Worm (Caenorhabditis elegans) whole organism, L3 larva: ENCODE results near the gene T21C9.11.

Source experiments
- R02D3.7 ChIP-seq: fragments of 150-350 bp; optimal IDR thresholded peaks from 2 replicates; lab custom pipeline; 2014; ENCODE audit warnings: missing biosample characterization, missing genetic modification characterization
- ZK546.5 ChIP-seq: sonication (generic microtip); optimal IDR thresholded peaks from 2 replicates; lab custom pipeline; 2017; ENCODE audit warnings: missing biosample characterization, missing genetic modification characterization
- aly-2 ChIP-seq: fragments of 150-350 bp; optimal IDR thresholded peaks from 2 replicates; lab custom pipeline; 2014; ENCODE audit warnings: missing biosample characterization, missing genetic modification characterization
- ceh-16 ChIP-seq: sonication (generic microtip); optimal IDR thresholded peaks from 2 replicates; lab custom pipeline; 2017; ENCODE audit warnings: missing biosample characterization, missing genetic modification characterization
- ceh-28 ChIP-seq: fragments of 150-350 bp; optimal IDR thresholded peaks from 2 replicates; lab custom pipeline; 2014; ENCODE audit warnings: missing biosample characterization, missing genetic modification reagents, missing genetic modification characterization
- ceh-82 ChIP-seq: fragments of 150-350 bp; optimal IDR thresholded peaks from 2 replicates; lab custom pipeline; 2014; ENCODE audit warnings: missing biosample characterization, missing genetic modification characterization
- ceh-9 ChIP-seq: sonication (generic microtip); optimal IDR thresholded peaks from 2 replicates; lab custom pipeline; 2018; ENCODE audit warnings: missing biosample characterization, missing genetic modification characterization
- elt-1 ChIP-seq: fragments of 150-350 bp; optimal IDR thresholded peaks from 2 replicates; lab custom pipeline; 2014; ENCODE audit warnings: missing biosample characterization, missing genetic modification characterization
- elt-2 ChIP-seq: sonication (generic microtip); optimal IDR thresholded peaks from 2 replicates; lab custom pipeline; 2016; ENCODE audit warnings: missing genetic modification reagents, mild to moderate bottlenecking, missing genetic modification characterization, missing compliant biosample characterization
- elt-3 ChIP-seq, 3 experiments: fragments of 150-350 bp in 1 of 3; sonication (generic microtip) in 2 of 3; optimal IDR thresholded peaks; 2 replicates in 2 of 3; 4 replicates in 1 of 3; lab custom pipeline; 2014 to 2017; ENCODE audit warnings: missing biosample characterization in 3 of 3, missing genetic modification characterization in 3 of 3
- eor-1 ChIP-seq, 2 experiments: fragments of 150-350 bp; optimal IDR thresholded peaks; 2 replicates each; lab custom pipeline; 2014 to 2018; ENCODE audit warnings: missing biosample characterization in 2 of 2, missing genetic modification characterization in 2 of 2
- fkh-10 ChIP-seq: sonication (generic microtip); optimal IDR thresholded peaks from 2 replicates; lab custom pipeline; 2017; ENCODE audit warnings: missing biosample characterization, missing genetic modification reagents, missing genetic modification characterization
- fkh-2 ChIP-seq: fragments of 150-350 bp; optimal IDR thresholded peaks from 2 replicates; lab custom pipeline; 2014; ENCODE audit warnings: missing biosample characterization, missing genetic modification reagents, missing genetic modification characterization
- fos-1 ChIP-seq: fragments of 150-350 bp; optimal IDR thresholded peaks from 2 replicates; lab custom pipeline; 2014; ENCODE audit warnings: missing biosample characterization, missing genetic modification characterization
- lin-15B ChIP-seq: fragments of 150-350 bp; optimal IDR thresholded peaks from 2 replicates; lab custom pipeline; 2014; ENCODE audit warnings: missing biosample characterization, missing genetic modification characterization
- lin-39 ChIP-seq: fragments of 150-350 bp; optimal IDR thresholded peaks from 2 replicates; lab custom pipeline; 2018; ENCODE audit warnings: missing biosample characterization, missing genetic modification reagents, missing genetic modification characterization
- lsy-12 ChIP-seq: sonication (generic microtip); optimal IDR thresholded peaks from 2 replicates; lab custom pipeline; 2016; ENCODE audit warnings: mild to moderate bottlenecking, missing genetic modification characterization, missing compliant biosample characterization
- mdl-1 ChIP-seq: fragments of 150-350 bp; optimal IDR thresholded peaks from 2 replicates; lab custom pipeline; 2014; ENCODE audit warnings: missing biosample characterization, missing genetic modification characterization
- mml-1 ChIP-seq: fragments of 150-350 bp; sonication (generic microtip); optimal IDR thresholded peaks from 3 replicates; lab custom pipeline; 2014; ENCODE audit warnings: missing biosample characterization, missing genetic modification characterization
- nfya-1 ChIP-seq: sonication (generic microtip); optimal IDR thresholded peaks from 2 replicates; lab custom pipeline; 2017; ENCODE audit warnings: missing genetic modification characterization, mild to moderate bottlenecking, missing compliant biosample characterization, antibody characterized with exemption, moderate library complexity; ENCODE audit not compliant: insufficient read depth
- nhr-11 ChIP-seq: fragments of 150-350 bp; optimal IDR thresholded peaks from 2 replicates; lab custom pipeline; 2014; ENCODE audit warnings: missing biosample characterization, missing genetic modification characterization
- nhr-12 ChIP-seq: fragments of 150-350 bp; optimal IDR thresholded peaks from 2 replicates; lab custom pipeline; 2014; ENCODE audit warnings: missing biosample characterization, missing genetic modification characterization
- nhr-23 ChIP-seq: fragments of 150-350 bp; optimal IDR thresholded peaks from 2 replicates; lab custom pipeline; 2014; ENCODE audit warnings: missing biosample characterization, missing genetic modification reagents, missing genetic modification characterization
- nhr-237 ChIP-seq: fragments of 150-350 bp; optimal IDR thresholded peaks from 2 replicates; lab custom pipeline; 2014; ENCODE audit warnings: missing biosample characterization, missing genetic modification characterization
- nhr-25 ChIP-seq: sonication (generic microtip); optimal IDR thresholded peaks from 2 replicates; lab custom pipeline; 2017; ENCODE audit warnings: missing biosample characterization, missing genetic modification characterization
- nhr-28 ChIP-seq: fragments of 150-350 bp; optimal IDR thresholded peaks from 2 replicates; lab custom pipeline; 2014; ENCODE audit warnings: missing biosample characterization, missing genetic modification characterization
- nhr-43 ChIP-seq: sonication (generic microtip); optimal IDR thresholded peaks from 2 replicates; lab custom pipeline; 2016; ENCODE audit warnings: mild to moderate bottlenecking, missing genetic modification characterization, missing compliant biosample characterization; ENCODE audit not compliant: poor library complexity, severe bottlenecking
- nhr-76 ChIP-seq: fragments of 150-350 bp; sonication (generic microtip); optimal IDR thresholded peaks from 5 replicates; lab custom pipeline; 2014; ENCODE audit warnings: missing biosample characterization, missing genetic modification characterization
- nhr-77 ChIP-seq: fragments of 150-350 bp; optimal IDR thresholded peaks from 2 replicates; lab custom pipeline; 2014; ENCODE audit warnings: missing biosample characterization, missing genetic modification characterization
- pha-4 ChIP-seq: fragments of 150-350 bp; optimal IDR thresholded peaks from 2 replicates; lab custom pipeline; 2014; ENCODE audit warnings: missing biosample characterization, missing genetic modification reagents, missing genetic modification characterization
- pqm-1 ChIP-seq: fragments of 150-350 bp; optimal IDR thresholded peaks from 2 replicates; lab custom pipeline; 2017; ENCODE audit warnings: missing biosample characterization, missing genetic modification characterization, inconsistent platforms
- sea-2 ChIP-seq: fragments of 150-350 bp; sonication (generic microtip); optimal IDR thresholded peaks from 4 replicates; lab custom pipeline; 2014; ENCODE audit warnings: missing biosample characterization, missing genetic modification reagents, missing genetic modification characterization
- snpc-4 ChIP-seq: fragments of 150-350 bp; optimal IDR thresholded peaks from 2 replicates; lab custom pipeline; 2014; ENCODE audit warnings: missing biosample characterization, missing genetic modification characterization
- tbx-2 ChIP-seq: sonication (generic microtip); optimal IDR thresholded peaks from 2 replicates; lab custom pipeline; 2016; ENCODE audit warnings: mild to moderate bottlenecking, missing genetic modification characterization, missing compliant biosample characterization
- unc-62 ChIP-seq: fragments of 150-350 bp; sonication (generic microtip); optimal IDR thresholded peaks from 4 replicates; lab custom pipeline; 2014; ENCODE audit warnings: missing biosample characterization, missing genetic modification reagents, missing genetic modification characterization
- zag-1 ChIP-seq: fragments of 150-350 bp; optimal IDR thresholded peaks from 2 replicates; lab custom pipeline; 2014; ENCODE audit warnings: missing biosample characterization, missing genetic modification characterization
- ztf-11 ChIP-seq: fragments of 150-350 bp; optimal IDR thresholded peaks from 2 replicates; lab custom pipeline; 2014; ENCODE audit warnings: missing biosample characterization, missing genetic modification characterization

Gene T21C9.11

DNA sequence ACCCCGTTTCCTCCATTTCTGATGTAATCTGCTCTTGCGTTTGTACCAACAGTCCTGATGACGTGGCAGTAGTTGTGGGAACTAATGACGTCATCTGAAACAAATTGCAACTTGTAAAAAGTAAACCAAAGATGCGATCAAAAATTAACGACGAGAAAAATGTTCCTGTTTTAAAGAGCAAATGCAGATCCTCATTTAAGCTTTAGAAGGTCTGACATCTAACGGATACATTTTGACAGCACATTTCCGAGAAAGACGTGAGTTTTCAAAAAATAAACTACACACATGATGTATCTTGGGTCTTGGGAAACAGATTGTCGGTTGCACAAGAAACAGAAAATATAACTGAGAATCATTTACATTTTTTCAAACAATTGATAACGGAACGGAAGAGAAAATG, 20.8 kb upstream of the T21C9.11 start, which contains the start of gene H09F14.1:
Gene H09F14.1, minus strand, starts transcription at position 101 of the 400 bp plus-strand sequence.
- no peak for TF ChIP-seq mml-1 (tag; lab: Kevin White, UChicago)
- no peak for TF ChIP-seq pha-4
- no peak for TF ChIP-seq nhr-25 (tag; lab: Kevin White, UChicago)
- TF ChIP-seq eor-1 (tag; optimal IDR thresholded peaks at IDR 0.05; lab: Kevin White, UChicago) = no peak
- TF ChIP-seq nhr-28 (tag; lab: Kevin White, UChicago) = no peak
- no peak for TF ChIP-seq fkh-2
- no peak for TF ChIP-seq ceh-82 (tag; lab: Kevin White, UChicago)
- TF ChIP-seq nhr-23 (tag; lab: Kevin White, UChicago) = no peak
- no peak for TF ChIP-seq ceh-16 (tag; lab: Kevin White, UChicago)
- TF ChIP-seq elt-3 (tag; optimal IDR thresholded peaks at IDR 0.05; lab: Kevin White, UChicago) = no peak
- no peak for TF ChIP-seq nhr-237
- TF ChIP-seq nfya-1 (tag; lab: Kevin White, UChicago) = no peak
- no peak for TF ChIP-seq ztf-11 (tag; lab: Kevin White, UChicago)
- no peak for TF ChIP-seq lin-15B (tag; lab: Kevin White, UChicago)
- TF ChIP-seq R02D3.7 (tag; lab: Kevin White, UChicago) = no peak
- no peak for TF ChIP-seq lin-39 (tag; lab: Kevin White, UChicago)
- TF ChIP-seq elt-1 (tag; lab: Kevin White, UChicago) = no peak
- TF ChIP-seq aly-2 (tag; lab: Kevin White, UChicago) = no peak
- no peak for TF ChIP-seq zag-1 (tag; lab: Kevin White, UChicago)
- no peak for TF ChIP-seq nhr-76

ce11 chrV:10602051-10602937, 7.6 kb upstream of the T21C9.11 start, which contains the start of gene H27A22.1:
H27A22.1 (plus strand) TSS chrV:10602555.
- TF ChIP-seq fos-1 (tag; lab: Kevin White, UChicago) (no peak), nhr-23 (tag; lab: Kevin White, UChicago) (peak; percentile 57), ZK546.5 (no peak), pha-4 (peak; percentile 35), elt-1 (tag; lab: Kevin White, UChicago) (no peak), nhr-77 (tag; lab: Kevin White, UChicago) (no peak), ceh-82 (tag; lab: Kevin White, UChicago) (no peak), R02D3.7 (tag; lab: Kevin White, UChicago) (no peak)

- TF ChIP-seq ceh-28 (tag; lab: Kevin White, UChicago) (no peak), unc-62 (GFP tag; lab: Kevin White, UChicago) (no peak), nhr-12 (no peak), snpc-4 (tag; lab: Kevin White, UChicago) (no peak), nfya-1 (tag; lab: Kevin White, UChicago) (no peak), fos-1 (tag; lab: Kevin White, UChicago) (no peak), pqm-1 (tag; lab: Kevin White, UChicago) (no peak), nhr-76 (no peak), ceh-82 (tag; lab: Kevin White, UChicago) (no peak), mdl-1 (tag; lab: Kevin White, UChicago) (no peak), nhr-11 (tag; lab: Kevin White, UChicago) (no peak), fkh-10 (GFP tag; lab: Kevin White, UChicago) (no peak), lsy-12 (no peak), tbx-2 (no peak), elt-1 (tag; lab: Kevin White, UChicago) (no peak), ceh-9 (tag; lab: Kevin White, UChicago) (no peak)
These were observed 4.0 kb upstream of the T21C9.11 start, which contains the start of gene scpl-4 for ce11 chrV:10598670-10599154. scpl-4 (plus strand) TSS chrV:10599104.

DNA sequence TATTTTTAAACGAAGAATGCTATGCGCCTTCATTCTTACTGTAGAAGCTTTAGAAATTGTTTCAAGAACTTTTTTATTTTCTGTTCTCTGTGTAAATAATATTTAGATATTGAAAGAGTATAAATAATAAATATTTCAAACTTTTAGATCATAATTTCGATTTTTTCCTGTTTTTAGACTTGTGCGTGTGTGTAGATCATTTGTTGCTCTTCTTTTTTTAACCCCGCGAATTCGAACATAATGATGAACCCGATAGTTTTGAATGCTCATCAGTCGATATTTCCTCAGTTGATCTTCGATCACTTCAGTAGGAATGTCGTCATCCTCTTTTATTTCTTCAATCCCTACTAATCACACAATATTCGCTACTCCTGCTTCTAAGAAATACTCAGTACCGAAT, 2.5 kb upstream of the T21C9.11 start, which contains the start of gene T21C9.13:
Gene T21C9.13, plus strand, starts transcription at position 33 of the 400 bp plus-strand sequence.
- TF ChIP-seq lin-39 (tag; lab: Kevin White, UChicago) = no peak
- no peak for TF ChIP-seq tbx-2
- no peak for TF ChIP-seq pha-4
- TF ChIP-seq nhr-237 = no peak
- no peak for TF ChIP-seq nhr-43 (tag; lab: Kevin White, UChicago)
- TF ChIP-seq elt-1 (tag; lab: Kevin White, UChicago) = no peak
- TF ChIP-seq elt-2 (tag; lab: Kevin White, UChicago) = no peak
- no peak for TF ChIP-seq eor-1 (tag; optimal IDR thresholded peaks at IDR 0.05; lab: Kevin White, UChicago)
- TF ChIP-seq sea-2 (GFP tag; lab: Kevin White, UChicago) = no peak
- no peak for TF ChIP-seq nhr-76
